Worm (Caenorhabditis elegans) whole organism, L4 larva: ENCODE data around the gene ift-74.

Experiments used
- F26F4.8 ChIP-seq: fragments of 200-800 bp; sonication (Bioruptor generic); conservative IDR thresholded peaks from 2 replicates; pipeline ENCODE4 v1.3.6; 2022; ENCODE audit warnings: missing genetic modification characterization, missing compliant biosample characterization
- F37D6.2 ChIP-seq: sonication (generic microtip); optimal IDR thresholded peaks from 2 replicates; lab custom pipeline; 2016; ENCODE audit warnings: mild to moderate bottlenecking, missing genetic modification characterization, missing compliant biosample characterization
- F44E2.7 ChIP-seq: fragments of 200-800 bp; sonication (Bioruptor generic); IDR thresholded peaks from 2 replicates; pipeline ENCODE4 v2.1.2; 2022; ENCODE audit warnings: missing genetic modification characterization, missing compliant biosample characterization
- F49E8.2 ChIP-seq: sonication (generic microtip); optimal IDR thresholded peaks from 2 replicates; lab custom pipeline; 2016; ENCODE audit warnings: missing compliant biosample characterization, mild to moderate bottlenecking, missing genetic modification characterization, borderline replicate concordance
- Y75B8A.6 ChIP-seq: fragments of 200-800 bp; sonication (Bioruptor generic); IDR thresholded peaks from 2 replicates; pipeline ENCODE4 v1.3.6; 2022; ENCODE audit warnings: missing genetic modification reagents, missing genetic modification characterization, missing compliant biosample characterization
- aha-1 ChIP-seq: fragments of 150-350 bp; peaks from one replicate; lab custom pipeline; 2014; ENCODE audit warnings: missing biosample characterization, missing genetic modification characterization
- aly-2 ChIP-seq: sonication (generic microtip); optimal IDR thresholded peaks from 2 replicates; lab custom pipeline; 2018; ENCODE audit warnings: missing biosample characterization, missing genetic modification characterization
- ceh-62 ChIP-seq: sonication (generic microtip); optimal IDR thresholded peaks from 2 replicates; lab custom pipeline; 2017; ENCODE audit warnings: missing biosample characterization, missing genetic modification characterization
- ceh-82 ChIP-seq: sonication (generic microtip); optimal IDR thresholded peaks from 2 replicates; lab custom pipeline; 2017; ENCODE audit warnings: missing biosample characterization, missing genetic modification characterization
- ces-1 ChIP-seq: fragments of 150-350 bp; sonication (generic microtip); optimal IDR thresholded peaks from 4 replicates; lab custom pipeline; 2014; ENCODE audit warnings: missing biosample characterization, missing genetic modification reagents, missing genetic modification characterization
- daf-16 ChIP-seq, 3 experiments: sonication (generic microtip); optimal IDR thresholded peaks; 2 replicates each; lab custom pipeline; 2016 to 2017; ENCODE audit warnings: missing genetic modification characterization in 3 of 3, missing genetic modification reagents in 3 of 3, mild to moderate bottlenecking in 2 of 3, missing compliant biosample characterization in 2 of 3, missing biosample characterization in 1 of 3, moderate library complexity in 1 of 3
- dmd-6 ChIP-seq: fragments of 200-800 bp; sonication (Bioruptor generic); IDR thresholded peaks from 2 replicates; pipeline ENCODE4 v1.3.6; 2022; ENCODE audit warnings: missing genetic modification reagents, missing genetic modification characterization, missing compliant biosample characterization
- dve-1 ChIP-seq: sonication (generic microtip); optimal IDR thresholded peaks from 2 replicates; lab custom pipeline; 2017; ENCODE audit warnings: antibody characterized with exemption, mild to moderate bottlenecking, missing genetic modification characterization, missing compliant biosample characterization; ENCODE audit not compliant: insufficient read depth
- egl-43 ChIP-seq: fragments of 200-800 bp; sonication (Bioruptor generic); IDR thresholded peaks from 2 replicates; pipeline ENCODE4 v1.3.6; 2022; ENCODE audit warnings: missing genetic modification reagents, missing genetic modification characterization, missing compliant biosample characterization
- hif-1 ChIP-seq, 2 experiments: sonication (generic microtip); optimal IDR thresholded peaks; 2 replicates each; lab custom pipeline; 2016 to 2017; ENCODE audit warnings: missing compliant biosample characterization in 2 of 2, missing genetic modification characterization in 2 of 2, missing genetic modification reagents in 2 of 2, missing genotype in 2 of 2, mild to moderate bottlenecking in 1 of 2
- hlh-11 ChIP-seq: fragments of 200-800 bp; sonication (Bioruptor generic); optimal IDR thresholded peaks from 2 replicates; lab custom pipeline; 2018; ENCODE audit warnings: mild to moderate bottlenecking, missing genetic modification characterization, missing compliant biosample characterization
- hmg-1.1 ChIP-seq: fragments of 200-800 bp; sonication (Bioruptor generic); IDR thresholded peaks from 2 replicates; pipeline ENCODE4 v1.3.6; 2022; ENCODE audit warnings: missing genetic modification reagents, missing genetic modification characterization, missing compliant biosample characterization
- lin-1 ChIP-seq: fragments of 200-800 bp; sonication (Bioruptor generic); IDR thresholded peaks from 2 replicates; pipeline ENCODE4 v1.3.6; 2022; ENCODE audit warnings: missing genetic modification reagents, missing genetic modification characterization, missing compliant biosample characterization
- lin-39 ChIP-seq: fragments of 150-350 bp; optimal IDR thresholded peaks from 2 replicates; lab custom pipeline; 2014; ENCODE audit warnings: missing biosample characterization, missing genetic modification reagents, missing genetic modification characterization
- lir-3 ChIP-seq: sonication (generic microtip); optimal IDR thresholded peaks from 2 replicates; lab custom pipeline; 2016; ENCODE audit warnings: mild to moderate bottlenecking, missing genetic modification characterization, missing compliant biosample characterization
- lsy-2 ChIP-seq, 2 experiments: fragments of 150-350 bp in 1 of 2; sonication (generic microtip) in 1 of 2; optimal IDR thresholded peaks; 2 replicates each; lab custom pipeline; 2014 to 2017; ENCODE audit warnings: missing biosample characterization in 2 of 2, missing genetic modification characterization in 2 of 2
- madf-9 ChIP-seq: fragments of 200-800 bp; sonication (Bioruptor generic); conservative IDR thresholded peaks from 2 replicates; pipeline ENCODE4 v1.3.6; 2022; ENCODE audit warnings: missing genetic modification reagents, missing genetic modification characterization, missing compliant biosample characterization
- mdl-1 ChIP-seq, 2 experiments: fragments of 150-350 bp in 1 of 2; sonication (generic microtip) in 1 of 2; optimal IDR thresholded peaks; 2 replicates each; lab custom pipeline; 2014 to 2017; ENCODE audit warnings: missing biosample characterization in 2 of 2, missing genetic modification characterization in 2 of 2
- nhr-102 ChIP-seq: sonication (generic microtip); optimal IDR thresholded peaks from 2 replicates; lab custom pipeline; 2016; ENCODE audit warnings: mild to moderate bottlenecking, missing genetic modification characterization, moderate library complexity, missing compliant biosample characterization
- nhr-111 ChIP-seq: fragments of 200-800 bp; sonication (Bioruptor generic); optimal IDR thresholded peaks from 2 replicates; lab custom pipeline; 2018; ENCODE audit warnings: mild to moderate bottlenecking, missing genetic modification characterization, missing compliant biosample characterization
- nhr-28 ChIP-seq: fragments of 150-350 bp; optimal IDR thresholded peaks from 2 replicates; lab custom pipeline; 2014; ENCODE audit warnings: missing biosample characterization, missing genetic modification characterization
- nhr-41 ChIP-seq: fragments of 200-800 bp; sonication (Bioruptor generic); IDR thresholded peaks from 2 replicates; pipeline ENCODE4 v1.3.6; 2022; ENCODE audit warnings: missing genetic modification reagents, missing genetic modification characterization, missing compliant biosample characterization
- nhr-42 ChIP-seq: fragments of 200-800 bp; sonication (Bioruptor generic); IDR thresholded peaks from 2 replicates; pipeline ENCODE4 v1.3.6; 2022; ENCODE audit warnings: missing genetic modification characterization, missing compliant biosample characterization
- pha-4 ChIP-seq, 2 experiments: fragments of 150-350 bp in 1 of 2; fragments of 200-800 bp in 1 of 2; sonication (Bioruptor generic) in 1 of 2; IDR thresholded peaks in 1 of 2; optimal IDR thresholded peaks in 1 of 2; 2 replicates each; pipeline versions ENCODE4 v1.3.6 to Lab custom; 2014 to 2022; ENCODE audit warnings: missing genetic modification characterization in 2 of 2, missing genetic modification reagents in 2 of 2, missing biosample characterization in 1 of 2, missing compliant biosample characterization in 1 of 2
- php-3 ChIP-seq: fragments of 200-800 bp; sonication (Bioruptor generic); IDR thresholded peaks from 2 replicates; pipeline ENCODE4 v1.3.6; 2022; ENCODE audit warnings: missing genetic modification reagents, missing genetic modification characterization, missing compliant biosample characterization
- pqm-1 ChIP-seq: sonication (generic microtip); optimal IDR thresholded peaks from 2 replicates; lab custom pipeline; 2017; ENCODE audit warnings: missing biosample characterization, missing genetic modification characterization
- skn-1 ChIP-seq: fragments of 150-350 bp; optimal IDR thresholded peaks from 2 replicates; lab custom pipeline; 2014; ENCODE audit warnings: missing biosample characterization, missing genetic modification characterization
- spr-1 ChIP-seq: sonication (generic microtip); optimal IDR thresholded peaks from 2 replicates; lab custom pipeline; 2016; ENCODE audit warnings: mild to moderate bottlenecking, missing genetic modification characterization, missing compliant biosample characterization
- spr-3 ChIP-seq: fragments of 200-800 bp; sonication (Bioruptor generic); optimal IDR thresholded peaks from 2 replicates; lab custom pipeline; 2018; ENCODE audit warnings: mild to moderate bottlenecking, missing genetic modification characterization, missing compliant biosample characterization
- tag-97 ChIP-seq: fragments of 200-800 bp; sonication (Bioruptor generic); IDR thresholded peaks from 2 replicates; pipeline ENCODE4 v1.3.6; 2022; ENCODE audit warnings: missing genetic modification characterization, missing compliant biosample characterization
- unc-62 ChIP-seq, 3 experiments: fragments of 150-350 bp in 1 of 3; sonication (generic microtip); optimal IDR thresholded peaks in 2 of 3; peaks in 1 of 3; 1 replicate in 1 of 3; 2 replicates in 2 of 3; lab custom pipeline; 2014 to 2017; ENCODE audit warnings: missing biosample characterization in 3 of 3, missing genetic modification characterization in 3 of 3, missing genetic modification reagents in 3 of 3, missing genotype in 1 of 3
- zag-1 ChIP-seq: fragments of 150-350 bp; optimal IDR thresholded peaks from 2 replicates; lab custom pipeline; 2014; ENCODE audit warnings: missing biosample characterization, missing genetic modification characterization
- ztf-11 ChIP-seq: fragments of 150-350 bp; optimal IDR thresholded peaks from 2 replicates; lab custom pipeline; 2014; ENCODE audit warnings: missing biosample characterization, missing genetic modification characterization

Gene ift-74

DNA sequence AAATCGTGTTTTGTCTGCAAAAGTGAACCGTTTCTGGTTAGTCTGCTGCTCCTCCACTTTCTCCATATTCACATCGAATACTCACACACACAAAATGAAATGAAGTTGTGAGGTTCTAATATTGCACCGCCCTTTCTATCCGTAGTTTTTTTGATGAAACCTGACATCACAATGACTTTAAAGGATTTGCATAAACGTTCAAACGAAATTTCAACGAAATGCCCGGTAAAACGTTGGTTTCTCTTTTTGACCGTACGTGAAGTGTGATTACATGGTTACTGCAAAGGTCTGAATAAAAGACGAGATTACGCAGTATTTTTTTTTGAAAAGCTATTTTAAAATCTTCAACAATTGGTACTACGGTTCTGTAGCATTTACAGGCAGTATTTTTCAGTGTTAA lies 25.5 kb upstream of the ift-74 start, which contains the start of gene T19D12.9:
TSS of gene T19D12.9 (minus strand) at position 101 of the 400 bp plus-strand sequence.
- TF ChIP-seq aly-2 (tag; lab: Kevin White, UChicago) (no peak), F37D6.2 (no peak), ceh-82 (tag; lab: Kevin White, UChicago) (no peak), lir-3 (tag; lab: Kevin White, UChicago) (no peak), ceh-62 (tag; lab: Kevin White, UChicago) (no peak), nhr-111 (no peak), hmg-1.1 (GFP tag; lab: Robert Waterston, UW) (no peak), spr-3 (GFP tag; lab: Kevin White, UChicago) (no peak), spr-1 (tag; lab: Kevin White, UChicago) (no peak), zag-1 (tag; lab: Kevin White, UChicago) (no peak), unc-62 (GFP tag; optimal IDR thresholded peaks at IDR 0.05 in 1 of 2; lab: Kevin White, UChicago) (no peak), unc-62 (tag; optimal IDR thresholded peaks at IDR 0.05; lab: Kevin White, UChicago) (no peak), nhr-102 (no peak), lin-39 (tag; lab: Kevin White, UChicago) (no peak)

DNA sequence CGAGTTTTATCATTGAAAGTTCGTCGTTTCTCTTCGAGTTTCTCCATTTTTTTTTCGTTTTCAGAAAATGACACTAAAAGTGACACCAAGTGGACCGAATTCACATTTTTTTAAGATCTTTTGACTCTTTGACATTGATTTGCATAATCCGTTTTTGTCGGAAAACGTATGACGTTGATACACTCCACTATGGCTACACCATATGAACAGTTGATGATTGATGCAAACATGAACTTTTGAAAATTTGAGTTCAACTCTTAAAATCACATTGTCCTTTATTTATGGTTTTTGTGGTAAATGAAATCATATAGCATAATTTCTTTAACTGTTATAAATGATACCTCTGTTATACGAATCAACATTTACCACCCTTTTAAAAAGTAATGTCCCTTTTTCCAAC lies 21.1 kb upstream of the ift-74 start, which contains the start of gene T19D12.10:
TSS of gene T19D12.10 (minus strand) at position 101 of the 400 bp plus-strand sequence.
- TF ChIP-seq unc-62 (GFP tag; optimal IDR thresholded peaks at IDR 0.05 in 1 of 2; lab: Kevin White, UChicago) (peak in 1 of 2 experiments; percentile 42), unc-62 (tag; optimal IDR thresholded peaks at IDR 0.05; lab: Kevin White, UChicago) (no peak), hif-1 (tag; optimal IDR thresholded peaks at IDR 0.05; lab: Kevin White, UChicago) (no peak)

DNA sequence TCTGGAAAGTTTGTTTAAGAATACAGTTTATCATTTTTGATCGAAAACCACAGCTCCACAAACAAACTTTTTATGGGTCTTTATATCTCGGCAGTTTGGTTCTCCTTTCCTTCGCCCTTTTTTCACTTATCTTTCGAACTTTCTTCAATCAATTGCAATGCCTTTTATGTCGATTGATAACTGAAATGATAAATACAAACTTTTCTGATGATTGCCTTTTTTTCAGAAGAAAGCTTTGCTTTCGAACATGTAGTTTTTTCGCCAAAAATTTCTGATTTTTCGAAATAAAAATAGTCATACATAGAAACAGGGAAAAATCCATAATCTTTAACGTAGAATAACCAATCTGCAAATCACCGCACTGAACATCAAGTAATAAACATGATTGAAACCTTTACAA lies 18.6 kb upstream of the ift-74 start, which contains the start of gene T19D12.2:
TSS of gene T19D12.2 (plus strand) at position 125 of the 400 bp plus-strand sequence.
- TF ChIP-seq dmd-6 (GFP tag; lab: Robert Waterston, UW) (peak; percentile 48; the same call in 1 of the 2 replicates), php-3 (GFP tag; lab: Robert Waterston, UW) (peak; percentile 81; the same call in 1 of the 2 replicates), dve-1 (tag; lab: Kevin White, UChicago) (peak; percentile 33), lin-39 (tag; lab: Kevin White, UChicago) (no peak), pqm-1 (tag; lab: Kevin White, UChicago) (peak; percentile 93), nhr-28 (tag; lab: Kevin White, UChicago) (peak; percentile 19), daf-16 (GFP tag; optimal IDR thresholded peaks at IDR 0.05; lab: Kevin White, UChicago) (no peak), daf-16 (tag; optimal IDR thresholded peaks at IDR 0.05; lab: Kevin White, UChicago) (peak; percentile 45), mdl-1 (tag; optimal IDR thresholded peaks at IDR 0.05; lab: Kevin White, UChicago) (no peak), hlh-11 (peak; percentile 18)

DNA sequence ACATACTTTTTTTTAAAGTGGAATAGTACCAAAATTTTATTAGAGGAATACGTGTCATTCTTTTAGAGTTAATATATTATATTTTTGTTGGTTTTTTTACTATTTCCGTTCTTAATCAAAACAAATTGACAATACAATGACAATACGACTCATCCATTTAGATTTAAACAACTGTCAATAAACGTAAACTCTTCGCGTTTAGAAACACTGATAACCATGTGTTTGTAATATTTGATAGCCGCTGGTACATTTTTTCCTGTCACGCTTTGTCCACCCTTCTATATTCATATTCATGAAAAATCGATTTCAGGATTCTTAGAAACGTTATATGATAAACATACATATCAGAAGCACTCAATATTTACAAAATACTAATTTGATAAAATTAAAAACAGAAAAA lies 16.0 kb upstream of the ift-74 start:
- peak; percentile 52 for TF ChIP-seq dve-1 (tag; lab: Kevin White, UChicago)
- TF ChIP-seq dmd-6 (GFP tag; lab: Robert Waterston, UW): peak; percentile 42; the same call in 1 of the 2 replicates
- no peak for TF ChIP-seq daf-16 (GFP tag; optimal IDR thresholded peaks at IDR 0.05; lab: Kevin White, UChicago)
- peak; percentile 66 for TF ChIP-seq daf-16 (tag; optimal IDR thresholded peaks at IDR 0.05; lab: Kevin White, UChicago)
- no peak for TF ChIP-seq F26F4.8 (GFP tag; lab: Robert Waterston, UW)
- no peak for TF ChIP-seq F37D6.2
- TF ChIP-seq, all 104 proteins: peak for 3

DNA sequence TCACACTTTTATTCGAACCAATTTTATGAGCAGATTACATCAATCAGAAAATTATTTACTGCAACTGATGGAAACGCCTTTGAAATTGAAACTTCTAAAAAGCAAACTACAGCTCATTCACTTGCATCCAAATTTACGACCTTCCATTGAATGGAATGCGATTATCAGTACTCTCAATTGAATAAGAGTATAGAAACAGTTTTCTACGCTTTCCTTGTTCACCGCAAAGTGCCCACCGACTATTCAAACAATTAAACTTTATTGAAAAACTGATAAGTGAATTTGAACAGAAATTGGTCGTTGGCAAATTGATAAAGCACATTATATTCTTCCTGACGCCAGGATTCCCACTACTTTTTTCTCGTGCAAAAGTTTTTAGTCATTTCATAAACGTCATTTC lies 13.9 kb upstream of the ift-74 start:
- TF ChIP-seq nhr-41 (no peak), dmd-6 (GFP tag; lab: Robert Waterston, UW) (peak; percentile 64; the same call in 1 of the 2 replicates), dve-1 (tag; lab: Kevin White, UChicago) (peak; percentile 29), ceh-82 (tag; lab: Kevin White, UChicago) (no peak), F44E2.7 (GFP tag; lab: Robert Waterston, UW) (no peak), aha-1 (peak; percentile 51), egl-43 (GFP tag; lab: Robert Waterston, UW) (no peak), nhr-28 (tag; lab: Kevin White, UChicago) (peak; percentile 72), tag-97 (GFP tag; lab: Robert Waterston, UW) (no peak), skn-1 (tag; lab: Kevin White, UChicago) (no peak), ceh-62 (tag; lab: Kevin White, UChicago) (no peak), php-3 (GFP tag; lab: Robert Waterston, UW) (peak; percentile 89; the same call in 1 of the 2 replicates), madf-9 (GFP tag; lab: Robert Waterston, UW) (no peak), pha-4 (GFP tag; IDR thresholded peaks at IDR 0.05; lab: Robert Waterston, UW) (no peak), pha-4 (tag; optimal IDR thresholded peaks at IDR 0.05; lab: Kevin White, UChicago) (no peak), pqm-1 (tag; lab: Kevin White, UChicago) (peak; percentile 95), spr-3 (GFP tag; lab: Kevin White, UChicago) (no peak), ces-1 (no peak), nhr-111 (no peak), F49E8.2 (no peak), nhr-42 (no peak), Y75B8A.6 (GFP tag; lab: Robert Waterston, UW) (no peak), hlh-11 (peak; percentile 62), lin-1 (no peak), lsy-2 (tag; optimal IDR thresholded peaks at IDR 0.05; lab: Kevin White, UChicago) (no peak), ztf-11 (no peak)
